Worm (Caenorhabditis elegans) whole organism, mixed stage, embryonic: ENCODE results near the gene F34D10.3.

ENCODE experiments used
- M03D4.4 ChIP-seq: sonication (generic microtip); optimal IDR thresholded peaks from 2 replicates; lab custom pipeline; 2017; ENCODE audit warnings: mild to moderate bottlenecking, missing genetic modification characterization, missing compliant biosample characterization
- bed-3 ChIP-seq: fragments of 200-800 bp; sonication (Bioruptor generic); optimal IDR thresholded peaks from 3 replicates; lab custom pipeline; 2018; ENCODE audit warnings: mild to moderate bottlenecking, missing genetic modification characterization, moderate library complexity, missing compliant biosample characterization
- blmp-1 ChIP-seq: fragments of 150-350 bp; optimal IDR thresholded peaks from 2 replicates; lab custom pipeline; 2014; ENCODE audit warnings: missing biosample characterization, missing genetic modification characterization
- ceh-39 ChIP-seq: fragments of 150-350 bp; optimal IDR thresholded peaks from 2 replicates; lab custom pipeline; 2014; ENCODE audit warnings: missing biosample characterization, missing genetic modification characterization
- ceh-43 ChIP-seq: fragments of 200-800 bp; sonication (Bioruptor generic); optimal IDR thresholded peaks from 2 replicates; lab custom pipeline; 2018; ENCODE audit warnings: mild to moderate bottlenecking, missing genetic modification characterization, moderate library complexity, missing compliant biosample characterization
- ceh-83 ChIP-seq: fragments of 200-800 bp; sonication (Bioruptor generic); optimal IDR thresholded peaks from 2 replicates; lab custom pipeline; 2018; ENCODE audit warnings: mild to moderate bottlenecking, missing genetic modification characterization, missing compliant biosample characterization
- ces-1 ChIP-seq: fragments of 150-350 bp; optimal IDR thresholded peaks from 2 replicates; lab custom pipeline; 2014; ENCODE audit warnings: missing biosample characterization, missing genetic modification reagents, missing genetic modification characterization
- cnd-1 ChIP-seq: fragments of 200-800 bp; sonication (Bioruptor generic); optimal IDR thresholded peaks from 2 replicates; lab custom pipeline; 2018; ENCODE audit warnings: mild to moderate bottlenecking, missing genetic modification characterization, missing compliant biosample characterization
- elt-1 ChIP-seq: sonication (generic microtip); optimal IDR thresholded peaks from 2 replicates; lab custom pipeline; 2017; ENCODE audit warnings: missing genetic modification characterization, mild to moderate bottlenecking, missing compliant biosample characterization, antibody characterized with exemption, moderate library complexity, borderline replicate concordance; ENCODE audit not compliant: insufficient read depth
- elt-3 ChIP-seq: fragments of 150-350 bp; optimal IDR thresholded peaks from 2 replicates; lab custom pipeline; 2014; ENCODE audit warnings: missing biosample characterization, missing genetic modification characterization
- flh-1 ChIP-seq: fragments of 200-800 bp; sonication (Bioruptor generic); optimal IDR thresholded peaks from 2 replicates; lab custom pipeline; 2018; ENCODE audit warnings: mild to moderate bottlenecking, missing genetic modification characterization, moderate library complexity, missing compliant biosample characterization
- ham-2 ChIP-seq: fragments of 200-800 bp; sonication (Bioruptor generic); optimal IDR thresholded peaks from 2 replicates; lab custom pipeline; 2018; ENCODE audit warnings: mild to moderate bottlenecking, missing genetic modification characterization, missing compliant biosample characterization
- lin-13 ChIP-seq: fragments of 150-350 bp; optimal IDR thresholded peaks from 2 replicates; lab custom pipeline; 2014; ENCODE audit warnings: missing biosample characterization, missing genetic modification characterization
- lin-32 ChIP-seq: fragments of 200-800 bp; sonication (Bioruptor generic); optimal IDR thresholded peaks from 2 replicates; lab custom pipeline; 2018; ENCODE audit warnings: mild to moderate bottlenecking, missing genetic modification characterization, missing compliant biosample characterization
- lsy-2 ChIP-seq: fragments of 150-350 bp; optimal IDR thresholded peaks from 2 replicates; lab custom pipeline; 2014; ENCODE audit warnings: missing biosample characterization, missing genetic modification characterization
- mep-1 ChIP-seq: fragments of 150-350 bp; optimal IDR thresholded peaks from 2 replicates; lab custom pipeline; 2017; ENCODE audit warnings: missing biosample characterization, missing genetic modification reagents, missing genetic modification characterization, inconsistent platforms
- mls-2 ChIP-seq: sonication (generic microtip); optimal IDR thresholded peaks from 2 replicates; lab custom pipeline; 2016; ENCODE audit warnings: mild to moderate bottlenecking, missing genetic modification characterization, moderate library complexity, missing compliant biosample characterization
- nhr-12 ChIP-seq: fragments of 150-350 bp; optimal IDR thresholded peaks from 2 replicates; lab custom pipeline; 2014; ENCODE audit warnings: missing biosample characterization, missing genetic modification characterization
- nhr-237 ChIP-seq: fragments of 150-350 bp; optimal IDR thresholded peaks from 2 replicates; lab custom pipeline; 2014; ENCODE audit warnings: missing biosample characterization, missing genetic modification characterization
- nhr-28 ChIP-seq: fragments of 150-350 bp; optimal IDR thresholded peaks from 2 replicates; lab custom pipeline; 2014; ENCODE audit warnings: missing biosample characterization, missing genetic modification characterization
- nhr-76 ChIP-seq: sonication (generic microtip); optimal IDR thresholded peaks from 2 replicates; lab custom pipeline; 2017; ENCODE audit warnings: missing biosample characterization, missing genetic modification characterization
- pha-4 ChIP-seq: fragments of 150-350 bp; optimal IDR thresholded peaks from 2 replicates; lab custom pipeline; 2018; ENCODE audit warnings: missing biosample characterization, missing genetic modification reagents, missing genetic modification characterization
- snpc-4 ChIP-seq: fragments of 150-350 bp; optimal IDR thresholded peaks from 2 replicates; lab custom pipeline; 2014; ENCODE audit warnings: missing biosample characterization, missing genetic modification characterization
- sptf-1 ChIP-seq: sonication (generic microtip); optimal IDR thresholded peaks from 2 replicates; lab custom pipeline; 2017; ENCODE audit warnings: mild to moderate bottlenecking, missing genetic modification characterization, moderate library complexity, missing compliant biosample characterization
- tbx-8 ChIP-seq: fragments of 200-800 bp; sonication (Bioruptor generic); optimal IDR thresholded peaks from 2 replicates; lab custom pipeline; 2018; ENCODE audit warnings: mild to moderate bottlenecking, missing genetic modification characterization, moderate library complexity, missing compliant biosample characterization
- unc-39 ChIP-seq: fragments of 150-350 bp; optimal IDR thresholded peaks from 2 replicates; lab custom pipeline; 2014; ENCODE audit warnings: missing biosample characterization, missing genetic modification characterization
- unc-62 ChIP-seq: fragments of 150-350 bp; optimal IDR thresholded peaks from 2 replicates; lab custom pipeline; 2014; ENCODE audit warnings: missing biosample characterization, missing genetic modification reagents, missing genetic modification characterization
- zip-8 ChIP-seq: fragments of 150-350 bp; optimal IDR thresholded peaks from 2 replicates; lab custom pipeline; 2014; ENCODE audit warnings: missing biosample characterization, missing genetic modification characterization
- ztf-11 ChIP-seq: fragments of 150-350 bp; optimal IDR thresholded peaks from 2 replicates; lab custom pipeline; 2014; ENCODE audit warnings: missing biosample characterization, missing genetic modification characterization

F34D10.3 gene

DNA sequence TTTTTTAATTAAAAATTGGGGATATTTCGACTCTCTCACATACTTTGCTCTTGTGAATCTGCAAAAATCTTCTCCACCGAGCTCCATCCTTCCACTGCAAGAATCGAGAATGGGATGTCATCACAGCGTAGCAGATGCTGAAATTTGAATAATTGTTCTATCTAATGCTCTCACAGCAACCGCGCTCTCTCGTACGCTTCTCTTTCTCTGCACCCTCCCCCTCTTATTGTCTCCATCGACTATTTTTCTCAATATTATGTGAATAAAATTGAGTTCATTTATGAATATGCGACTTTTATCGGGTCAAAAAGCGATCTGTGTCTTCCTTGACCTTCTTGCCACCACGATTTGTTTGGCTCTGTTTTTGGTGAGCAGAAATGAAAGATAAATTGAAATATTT is at the start of gene F34D10.3:
TSS of gene F34D10.3 (plus strand) at position 249 of the 400 bp plus-strand sequence.
- TF ChIP-seq flh-1 (GFP tag; lab: Kevin White, UChicago) (no peak), pha-4 (tag; lab: Kevin White, UChicago) (no peak), M03D4.4 (no peak), ces-1 (peak; percentile 53), cnd-1 (tag; lab: Kevin White, UChicago) (no peak), ceh-83 (GFP tag; lab: Kevin White, UChicago) (no peak), unc-62 (GFP tag; lab: Kevin White, UChicago) (no peak), nhr-28 (tag; lab: Kevin White, UChicago) (no peak), nhr-237 (tag; lab: Kevin White, UChicago) (no peak), nhr-12 (tag; lab: Kevin White, UChicago) (no peak), mls-2 (tag; lab: Kevin White, UChicago) (no peak), ham-2 (GFP tag; lab: Kevin White, UChicago) (no peak), ceh-43 (GFP tag; lab: Kevin White, UChicago) (no peak), nhr-76 (tag; lab: Kevin White, UChicago) (no peak), mep-1 (tag; lab: Kevin White, UChicago) (peak; percentile 8), sptf-1 (tag; lab: Kevin White, UChicago) (no peak), lsy-2 (peak; percentile 14)

DNA sequence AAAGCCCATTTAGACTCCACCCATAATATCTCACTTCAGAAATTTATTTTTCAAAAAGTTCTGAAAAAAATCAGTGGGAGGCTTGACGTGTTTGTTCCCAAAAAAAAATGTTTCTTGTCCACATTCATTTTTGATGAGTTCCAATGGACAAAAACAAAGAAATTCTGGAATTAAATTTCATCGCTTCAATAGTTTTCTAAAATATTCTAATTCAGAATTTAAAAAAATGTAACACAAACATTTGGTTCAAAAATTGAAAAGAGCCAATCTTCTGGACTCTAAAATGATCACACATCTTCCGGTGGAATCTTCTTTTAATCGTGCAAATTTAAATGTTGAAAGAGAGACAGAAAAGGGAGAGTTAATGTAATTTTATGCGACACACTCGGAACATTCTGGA is 41.5 kb upstream of the F34D10.3 start:
- no peak for TF ChIP-seq lin-13 (tag; lab: Kevin White, UChicago)
- TF ChIP-seq ces-1 = peak; percentile 69
- TF ChIP-seq unc-62 (GFP tag; lab: Kevin White, UChicago) = no peak
- no peak for TF ChIP-seq mep-1 (tag; lab: Kevin White, UChicago)
- TF ChIP-seq flh-1 (GFP tag; lab: Kevin White, UChicago) = no peak
- TF ChIP-seq lsy-2 = no peak

DNA sequence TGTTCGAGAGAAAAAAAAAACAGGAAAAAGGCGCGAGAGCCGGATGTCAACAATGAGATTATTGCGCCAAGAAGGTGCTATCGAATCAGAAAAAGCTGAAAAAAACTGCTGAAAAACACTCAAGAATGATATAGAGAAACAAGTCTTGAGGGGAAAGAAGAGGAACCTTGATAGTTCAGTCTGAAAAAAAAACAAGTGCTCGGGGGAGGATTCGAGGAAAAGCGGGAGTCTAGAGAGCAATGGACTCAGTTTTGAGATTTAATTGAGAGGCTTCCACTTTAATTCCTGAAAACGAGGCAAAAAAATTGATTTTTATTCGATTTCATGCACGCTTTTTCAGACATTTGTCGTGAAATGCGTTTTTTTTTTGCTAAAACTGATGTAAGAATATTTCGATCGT is 39.5 kb upstream of the F34D10.3 start, which contains the start of gene npr-15:
TSS of gene npr-15 (minus strand) at position 101 of the 400 bp plus-strand sequence.
- TF ChIP-seq mls-2 (tag; lab: Kevin White, UChicago) (no peak), snpc-4 (no peak), nhr-28 (tag; lab: Kevin White, UChicago) (no peak), elt-1 (tag; lab: Kevin White, UChicago) (no peak), bed-3 (GFP tag; lab: Kevin White, UChicago) (no peak), cnd-1 (tag; lab: Kevin White, UChicago) (no peak), nhr-237 (tag; lab: Kevin White, UChicago) (no peak), ceh-43 (GFP tag; lab: Kevin White, UChicago) (no peak)

DNA sequence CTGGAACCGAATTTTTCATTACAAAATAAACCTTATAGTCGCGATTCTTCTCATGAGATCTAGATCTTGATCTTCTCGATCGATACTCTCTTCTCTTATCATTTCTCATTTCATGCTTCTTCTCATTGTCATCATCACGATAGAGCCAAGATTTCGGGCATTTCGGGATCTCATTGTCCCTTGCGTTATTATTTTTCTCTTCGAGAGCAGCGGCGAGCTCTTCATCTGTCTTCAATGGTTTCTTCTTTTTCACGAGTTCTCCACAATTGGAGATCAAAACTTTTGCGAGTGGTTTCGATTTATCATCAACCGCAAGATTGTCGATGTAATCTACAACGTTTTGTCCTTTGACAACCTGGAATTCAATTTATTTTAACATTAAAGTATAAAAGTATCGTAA is 35.7 kb upstream of the F34D10.3 start:
- TF ChIP-seq blmp-1 (tag; lab: Kevin White, UChicago) = no peak
- no peak for TF ChIP-seq ham-2 (GFP tag; lab: Kevin White, UChicago)
- TF ChIP-seq unc-39 = no peak
- no peak for TF ChIP-seq nhr-237 (tag; lab: Kevin White, UChicago)
- no peak for TF ChIP-seq ztf-11 (tag; lab: Kevin White, UChicago)
- no peak for TF ChIP-seq zip-8 (tag; lab: Kevin White, UChicago)
- TF ChIP-seq pha-4 (tag; lab: Kevin White, UChicago) = no peak
- no peak for TF ChIP-seq ceh-39 (tag; lab: Kevin White, UChicago)
- TF ChIP-seq lin-32 (GFP tag; lab: Kevin White, UChicago) = no peak
- TF ChIP-seq mep-1 (tag; lab: Kevin White, UChicago) = no peak
- TF ChIP-seq elt-3 = no peak
- TF ChIP-seq ces-1 = no peak
- TF ChIP-seq ceh-83 (GFP tag; lab: Kevin White, UChicago) = no peak
- no peak for TF ChIP-seq M03D4.4

DNA sequence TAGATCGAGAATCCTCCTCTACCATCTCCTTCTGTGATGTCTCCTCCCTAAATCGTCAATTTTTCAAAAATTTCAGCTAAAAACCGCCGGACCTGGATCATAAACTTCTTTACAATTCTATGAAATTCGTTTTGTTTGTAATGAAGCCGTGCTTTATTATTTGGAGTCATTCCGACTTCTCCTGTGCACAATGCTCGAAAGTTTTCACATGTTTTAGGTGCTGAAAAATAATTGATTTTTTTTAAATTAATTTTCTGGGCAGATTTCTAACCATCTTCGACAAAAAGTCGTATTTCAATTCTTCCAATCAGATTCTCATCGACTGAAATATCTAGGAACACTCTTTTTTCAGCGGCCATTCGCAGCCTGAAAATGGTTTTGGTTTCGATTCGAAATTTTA is 34.8 kb upstream of the F34D10.3 start, which contains the start of gene cyn-9:
TSS of gene cyn-9 (minus strand) at position 366 of the 400 bp plus-strand sequence.
- TF ChIP-seq tbx-8 (GFP tag; lab: Kevin White, UChicago) (no peak), nhr-28 (tag; lab: Kevin White, UChicago) (no peak), sptf-1 (tag; lab: Kevin White, UChicago) (no peak), pha-4 (tag; lab: Kevin White, UChicago) (no peak), ceh-83 (GFP tag; lab: Kevin White, UChicago) (no peak), flh-1 (GFP tag; lab: Kevin White, UChicago) (no peak), lsy-2 (no peak), zip-8 (tag; lab: Kevin White, UChicago) (no peak), lin-13 (tag; lab: Kevin White, UChicago) (no peak), unc-62 (GFP tag; lab: Kevin White, UChicago) (no peak), ceh-39 (tag; lab: Kevin White, UChicago) (no peak), ham-2 (GFP tag; lab: Kevin White, UChicago) (no peak), blmp-1 (tag; lab: Kevin White, UChicago) (no peak), snpc-4 (no peak), ztf-11 (tag; lab: Kevin White, UChicago) (no peak), mls-2 (tag; lab: Kevin White, UChicago) (no peak), elt-1 (tag; lab: Kevin White, UChicago) (no peak)
